Fruit fly (Drosophila melanogaster) whole organism, prepupa: ENCODE data around the gene Fuca.

ENCODE experiments used
- CG10631 ChIP-seq: fragments of 200-800 bp; sonication (Bioruptor generic); optimal IDR thresholded peaks from 2 replicates; lab custom pipeline; 2016; ENCODE audit warnings: missing biosample characterization, missing genetic modification characterization
- CG10669 ChIP-seq: fragments of 200-800 bp; sonication (Bioruptor generic); optimal IDR thresholded peaks from 3 replicates; lab custom pipeline; 2018; ENCODE audit warnings: missing biosample characterization, mild to moderate bottlenecking, missing genetic modification characterization, moderate library complexity
- CG11294 ChIP-seq: fragments of 200-800 bp; sonication (Bioruptor generic); IDR thresholded peaks from 2 replicates; pipeline ENCODE4 v1.3.6; 2022; ENCODE audit warnings: missing biosample characterization, missing genetic modification characterization
- CG11902 ChIP-seq: fragments of 200-800 bp; sonication (Bioruptor generic); optimal IDR thresholded peaks from 3 replicates; lab custom pipeline; 2016; ENCODE audit warnings: missing biosample characterization, missing genetic modification characterization
- CG15336 ChIP-seq: fragments of 200-800 bp; sonication (Bioruptor generic); IDR thresholded peaks from 2 replicates; pipeline ENCODE4 v1.3.6; 2022; ENCODE audit warnings: missing biosample characterization, missing genetic modification characterization
- CG16779 ChIP-seq: fragments of 200-800 bp; sonication (Bioruptor generic); optimal IDR thresholded peaks from 3 replicates; lab custom pipeline; 2017; ENCODE audit warnings: missing biosample characterization, mild to moderate bottlenecking, missing genetic modification characterization
- CG3032 ChIP-seq: fragments of 200-800 bp; optimal IDR thresholded peaks from 2 replicates; lab custom pipeline; 2019; ENCODE audit warnings: missing biosample characterization, mild to moderate bottlenecking, missing genetic modification characterization, moderate library complexity
- CG31627 ChIP-seq: fragments of 200-800 bp; sonication (Bioruptor generic); optimal IDR thresholded peaks from 3 replicates; lab custom pipeline; 2016; ENCODE audit warnings: missing biosample characterization, missing genetic modification characterization
- CG32006 ChIP-seq: fragments of 200-800 bp; sonication (Bioruptor generic); optimal IDR thresholded peaks from 3 replicates; lab custom pipeline; 2017; ENCODE audit warnings: missing biosample characterization, mild to moderate bottlenecking, missing genetic modification characterization
- CG34406 ChIP-seq: fragments of 200-800 bp; sonication (Bioruptor generic); optimal IDR thresholded peaks from 3 replicates; lab custom pipeline; 2016; ENCODE audit warnings: missing biosample characterization, missing genetic modification characterization
- CG6163 ChIP-seq: fragments of 200-800 bp; sonication (Bioruptor generic); IDR thresholded peaks from 3 replicates; pipeline ENCODE4 v1.3.6; 2022; ENCODE audit warnings: missing biosample characterization, missing genetic modification characterization
- CG6276 ChIP-seq: fragments of 200-800 bp; sonication (Bioruptor generic); optimal IDR thresholded peaks from 2 replicates; lab custom pipeline; 2017; ENCODE audit warnings: missing biosample characterization, mild to moderate bottlenecking, missing genetic modification characterization
- CG6792 ChIP-seq: fragments of 200-800 bp; sonication (Bioruptor generic); optimal IDR thresholded peaks from 3 replicates; lab custom pipeline; 2016; ENCODE audit warnings: missing biosample characterization, missing genetic modification characterization
- CG7368 ChIP-seq: fragments of 200-800 bp; sonication (Bioruptor generic); optimal IDR thresholded peaks from 3 replicates; lab custom pipeline; 2016; ENCODE audit warnings: missing biosample characterization, missing genetic modification characterization
- CG8119 ChIP-seq: fragments of 200-800 bp; sonication (Bioruptor generic); IDR thresholded peaks from 3 replicates; pipeline ENCODE4 v1.3.6; 2022; ENCODE audit warnings: missing biosample characterization, missing genetic modification characterization
- CG8319 ChIP-seq: fragments of 200-800 bp; sonication (Bioruptor generic); optimal IDR thresholded peaks from 3 replicates; lab custom pipeline; 2016; ENCODE audit warnings: missing biosample characterization, missing genetic modification characterization
- Eip93F ChIP-seq: fragments of 200-800 bp; sonication (Bioruptor generic); optimal IDR thresholded peaks from 2 replicates; lab custom pipeline; 2016; ENCODE audit warnings: missing biosample characterization, mild to moderate bottlenecking, missing genetic modification characterization
- Ets21C ChIP-seq: fragments of 200-800 bp; sonication (Bioruptor generic); optimal IDR thresholded peaks from 3 replicates; lab custom pipeline; 2016; ENCODE audit warnings: missing biosample characterization, missing genetic modification characterization
- Ets96B ChIP-seq: fragments of 200-800 bp; optimal IDR thresholded peaks from 2 replicates; lab custom pipeline; 2019; ENCODE audit warnings: missing biosample characterization, mild to moderate bottlenecking, missing genetic modification characterization, moderate library complexity
- Hr39 ChIP-seq: fragments of 200-800 bp; sonication (Bioruptor generic); optimal IDR thresholded peaks from 2 replicates; lab custom pipeline; 2016; ENCODE audit warnings: missing biosample characterization, missing genetic modification characterization
- Hr4 ChIP-seq: fragments of 200-800 bp; sonication (Bioruptor generic); optimal IDR thresholded peaks from 3 replicates; lab custom pipeline; 2016; ENCODE audit warnings: missing biosample characterization, missing genetic modification characterization
- OdsH ChIP-seq: fragments of 200-800 bp; sonication (Bioruptor generic); optimal IDR thresholded peaks from 3 replicates; lab custom pipeline; 2016; ENCODE audit warnings: missing biosample characterization, missing genetic modification characterization
- Smox ChIP-seq: fragments of 200-800 bp; sonication (Bioruptor generic); optimal IDR thresholded peaks from 3 replicates; lab custom pipeline; 2016; ENCODE audit warnings: missing biosample characterization, missing genetic modification characterization
- Sox102F ChIP-seq: fragments of 200-800 bp; sonication (Bioruptor generic); optimal IDR thresholded peaks from 2 replicates; lab custom pipeline; 2016; ENCODE audit warnings: missing biosample characterization, mild to moderate bottlenecking, missing genetic modification characterization
- Sox15 ChIP-seq: fragments of 200-800 bp; sonication (Bioruptor generic); optimal IDR thresholded peaks from 3 replicates; lab custom pipeline; 2016; ENCODE audit warnings: missing biosample characterization, missing genetic modification characterization
- achi ChIP-seq: fragments of 200-800 bp; sonication (Bioruptor generic); optimal IDR thresholded peaks from 3 replicates; lab custom pipeline; 2016; ENCODE audit warnings: missing biosample characterization, missing genetic modification characterization
- acj6 ChIP-seq: fragments of 200-800 bp; sonication (Bioruptor generic); optimal IDR thresholded peaks from 3 replicates; lab custom pipeline; 2016; ENCODE audit warnings: missing biosample characterization, missing genetic modification characterization
- cyc ChIP-seq: fragments of 200-800 bp; sonication (Bioruptor generic); optimal IDR thresholded peaks from 3 replicates; lab custom pipeline; 2016; ENCODE audit warnings: missing biosample characterization, missing genetic modification characterization
- dac ChIP-seq: fragments of 200-800 bp; sonication (Bioruptor generic); optimal IDR thresholded peaks from 2 replicates; lab custom pipeline; 2017; ENCODE audit warnings: missing biosample characterization, mild to moderate bottlenecking, missing genetic modification characterization
- dsx ChIP-seq: fragments of 200-800 bp; optimal IDR thresholded peaks from 3 replicates; lab custom pipeline; 2019; ENCODE audit warnings: missing biosample characterization, mild to moderate bottlenecking, missing genetic modification characterization, moderate library complexity; ENCODE audit not compliant: poor library complexity, severe bottlenecking
- eg ChIP-seq: fragments of 200-800 bp; sonication (Bioruptor generic); IDR thresholded peaks from 3 replicates; pipeline ENCODE4 v1.3.6; 2022; ENCODE audit warnings: missing biosample characterization, missing genetic modification characterization
- fd59A ChIP-seq: fragments of 200-800 bp; sonication (Bioruptor generic); optimal IDR thresholded peaks from 2 replicates; lab custom pipeline; 2017; ENCODE audit warnings: missing biosample characterization, mild to moderate bottlenecking, missing genetic modification characterization, missing genetic modification reagents
- fkh ChIP-seq: fragments of 200-800 bp; sonication (Bioruptor generic); optimal IDR thresholded peaks from 3 replicates; lab custom pipeline; 2017; ENCODE audit warnings: missing biosample characterization, mild to moderate bottlenecking, missing genetic modification characterization, moderate library complexity
- net ChIP-seq: fragments of 200-800 bp; sonication (Bioruptor generic); optimal IDR thresholded peaks from 3 replicates; lab custom pipeline; 2016; ENCODE audit warnings: missing biosample characterization, missing genetic modification characterization
- pdm3 ChIP-seq: fragments of 200-800 bp; sonication (Bioruptor generic); optimal IDR thresholded peaks from 3 replicates; lab custom pipeline; 2016; ENCODE audit warnings: missing biosample characterization, missing genetic modification characterization
- salr ChIP-seq, 2 experiments: fragments of 200-800 bp; sonication (Bioruptor generic); optimal IDR thresholded peaks; 3 replicates each; lab custom pipeline; 2016 to 2018; ENCODE audit warnings: missing biosample characterization in 2 of 2, missing genetic modification characterization in 2 of 2, mild to moderate bottlenecking in 1 of 2
- spab ChIP-seq: fragments of 200-800 bp; sonication (Bioruptor generic); optimal IDR thresholded peaks from 2 replicates; lab custom pipeline; 2017; ENCODE audit warnings: missing biosample characterization, mild to moderate bottlenecking, missing genetic modification characterization, missing genetic modification reagents
- ss ChIP-seq, 2 experiments: fragments of 200-800 bp; sonication (Bioruptor generic); optimal IDR thresholded peaks; 2 replicates in 1 of 2; 3 replicates in 1 of 2; lab custom pipeline; 2017 to 2018; ENCODE audit warnings: mild to moderate bottlenecking in 2 of 2, missing biosample characterization in 2 of 2, missing genetic modification characterization in 2 of 2, moderate library complexity in 1 of 2
- svp ChIP-seq: fragments of 200-800 bp; sonication (Bioruptor generic); peaks from one replicate; lab custom pipeline; 2016; ENCODE audit warnings: missing biosample characterization, missing genetic modification characterization
- topi ChIP-seq: fragments of 200-800 bp; sonication (Bioruptor generic); optimal IDR thresholded peaks from 3 replicates; lab custom pipeline; 2016; ENCODE audit warnings: missing biosample characterization, missing genetic modification characterization
- vri ChIP-seq: fragments of 200-800 bp; sonication (Bioruptor generic); optimal IDR thresholded peaks from 3 replicates; lab custom pipeline; 2016; ENCODE audit warnings: missing biosample characterization, mild to moderate bottlenecking, missing genetic modification characterization

Fuca gene

dm6 chr3L:11536132-11536531, 13.6 kb upstream of the Fuca start (continued):
- no peak for TF ChIP-seq CG3032 (tag; lab: Kevin White, UChicago)
- peak; percentile 71 for TF ChIP-seq CG15336 (GFP tag; lab: Robert Waterston, UW)
- TF ChIP-seq spab (GFP tag; lab: Kevin White, UChicago): no peak
- TF ChIP-seq OdsH (GFP tag; lab: Kevin White, UChicago): peak; percentile 33
- TF ChIP-seq achi (GFP tag; lab: Kevin White, UChicago): peak; percentile 3
- TF ChIP-seq dac (GFP tag; lab: Kevin White, UChicago): no peak
- TF ChIP-seq topi (GFP tag; lab: Kevin White, UChicago): peak; percentile 50
- peak; percentile 52 for TF ChIP-seq svp
- TF ChIP-seq CG34406 (GFP tag; lab: Kevin White, UChicago): peak; percentile 1
- TF ChIP-seq Hr39 (GFP tag; lab: Kevin White, UChicago): peak; percentile 34
- TF ChIP-seq CG7368 (GFP tag; lab: Kevin White, UChicago): peak; percentile 12
- TF ChIP-seq CG8119 (GFP tag; lab: Robert Waterston, UW): peak; percentile 66
- peak; percentile 4 for TF ChIP-seq Ets21C (GFP tag; lab: Kevin White, UChicago)
- peak; percentile 23 for TF ChIP-seq Smox (GFP tag; lab: Kevin White, UChicago)
- TF ChIP-seq fd59A (GFP tag; lab: Kevin White, UChicago): no peak
- TF ChIP-seq pdm3 (GFP tag; lab: Kevin White, UChicago): peak; percentile 32
- peak; percentile 63 for TF ChIP-seq cyc
- TF ChIP-seq Sox15 (GFP tag; lab: Kevin White, UChicago): no peak
- TF ChIP-seq CG10669 (GFP tag; lab: Kevin White, UChicago): no peak
- TF ChIP-seq salr (GFP tag; optimal IDR thresholded peaks at IDR 0.05; lab: Kevin White, UChicago): no peak
- TF ChIP-seq Eip93F (GFP tag; lab: Kevin White, UChicago): no peak
- peak; percentile 3 for TF ChIP-seq CG10631 (GFP tag; lab: Kevin White, UChicago)
- TF ChIP-seq ss (GFP tag; optimal IDR thresholded peaks at IDR 0.05; lab: Kevin White, UChicago): no peak
- peak; percentile 10 for TF ChIP-seq Hr4
- no peak for TF ChIP-seq dsx (GFP tag; lab: Kevin White, UChicago)
- no peak for TF ChIP-seq CG16779
- TF ChIP-seq CG11902: no peak
- no peak for TF ChIP-seq CG11294 (GFP tag; lab: Robert Waterston, UW)
- TF ChIP-seq CG31627 (GFP tag; lab: Kevin White, UChicago): peak; percentile 37
- peak; percentile 22 for TF ChIP-seq CG32006 (GFP tag; lab: Kevin White, UChicago)
- peak; percentile 25 for TF ChIP-seq CG6792 (GFP tag; lab: Kevin White, UChicago)
- TF ChIP-seq CG8319: no peak
- TF ChIP-seq Ets96B (tag; lab: Kevin White, UChicago): no peak
- TF ChIP-seq acj6 (GFP tag; lab: Kevin White, UChicago): peak; percentile 46

- peak; percentile 18 for TF ChIP-seq fkh (GFP tag; lab: Kevin White, UChicago)
- TF ChIP-seq svp: peak; percentile 20
- no peak for TF ChIP-seq CG31627 (GFP tag; lab: Kevin White, UChicago)
- peak; percentile 60 for TF ChIP-seq CG32006 (GFP tag; lab: Kevin White, UChicago)
- peak; percentile 35 for TF ChIP-seq achi (GFP tag; lab: Kevin White, UChicago)
- TF ChIP-seq CG6163: peak; percentile 64
- TF ChIP-seq OdsH (GFP tag; lab: Kevin White, UChicago): peak; percentile 7
- TF ChIP-seq CG6276 (GFP tag; lab: Kevin White, UChicago): peak; percentile 19
- TF ChIP-seq net (GFP tag; lab: Kevin White, UChicago): no peak
- TF ChIP-seq vri (GFP tag; lab: Kevin White, UChicago): peak; percentile 49
- TF ChIP-seq acj6 (GFP tag; lab: Kevin White, UChicago): peak; percentile 15
- TF ChIP-seq Hr4: peak; percentile 16
- no peak for TF ChIP-seq Hr39 (GFP tag; lab: Kevin White, UChicago)
- TF ChIP-seq eg (GFP tag; lab: Robert Waterston, UW): peak; percentile 73
- TF ChIP-seq pdm3 (GFP tag; lab: Kevin White, UChicago): peak; percentile 7
- no peak for TF ChIP-seq Sox102F (GFP tag; lab: Kevin White, UChicago)
- TF ChIP-seq CG8119 (GFP tag; lab: Robert Waterston, UW): peak; percentile 39; the same call in 2 of the 3 replicates
- peak; percentile 57 for TF ChIP-seq CG11294 (GFP tag; lab: Robert Waterston, UW)
- peak; percentile 56; the same call in 1 of the 2 replicates for TF ChIP-seq CG15336 (GFP tag; lab: Robert Waterston, UW)
- TF ChIP-seq, all 60 proteins: peak for 15
Measured at dm6 chr3L:11534391-11535246, 12.1 kb upstream of the Fuca start.
